Fruit fly (Drosophila melanogaster) whole organism, embryonic: Measurements from ENCODE around the gene CG13843.
A peak's percentile ranks its signal among the peaks of the same experiment; 100 is the strongest.

Experiments used
- Bdp1 ChIP-seq: fragments of 200-800 bp; sonication (Bioruptor generic); optimal IDR thresholded peaks from 3 replicates; lab custom pipeline; 2016; ENCODE audit warnings: missing biosample characterization, missing genetic modification characterization
- Bteb2 ChIP-seq: fragments of 200-800 bp; sonication (Bioruptor generic); optimal IDR thresholded peaks from 2 replicates; lab custom pipeline; 2016; ENCODE audit warnings: missing biosample characterization, missing genetic modification characterization
- CG10959 ChIP-seq: fragments of 200-800 bp; sonication (Bioruptor generic); IDR thresholded peaks from 2 replicates; pipeline ENCODE4 v1.3.6; 2022; ENCODE audit warnings: missing biosample characterization, missing genetic modification characterization
- CG11504 ChIP-seq: fragments of 200-800 bp; sonication (Bioruptor generic); optimal IDR thresholded peaks from 3 replicates; lab custom pipeline; 2019; ENCODE audit warnings: missing biosample characterization, mild to moderate bottlenecking, missing genetic modification characterization, moderate library complexity
- CG12659 ChIP-seq: fragments of 200-800 bp; sonication (Bioruptor generic); optimal IDR thresholded peaks from 3 replicates; lab custom pipeline; 2017; ENCODE audit warnings: mild to moderate bottlenecking, missing biosample characterization, missing genetic modification reagents, missing genetic modification characterization
- CG13624 ChIP-seq: fragments of 200-800 bp; sonication (Bioruptor generic); optimal IDR thresholded peaks from 2 replicates; lab custom pipeline; 2016; ENCODE audit warnings: missing biosample characterization, missing genetic modification characterization
- CG13894 ChIP-seq: fragments of 200-800 bp; sonication (Bioruptor generic); optimal IDR thresholded peaks from 3 replicates; lab custom pipeline; 2018; ENCODE audit warnings: missing biosample characterization, mild to moderate bottlenecking, missing genetic modification characterization, moderate library complexity
- CG1529 ChIP-seq: fragments of 200-800 bp; sonication (Bioruptor generic); optimal IDR thresholded peaks from 3 replicates; lab custom pipeline; 2018; ENCODE audit warnings: missing biosample characterization, missing genetic modification characterization
- CG16779 ChIP-seq: fragments of 200-800 bp; sonication (Bioruptor generic); IDR thresholded peaks from 2 replicates; pipeline ENCODE4 v1.3.6; 2022; ENCODE audit warnings: missing biosample characterization, missing genetic modification characterization
- CG2875 ChIP-seq: fragments of 200-800 bp; sonication (Bioruptor generic); optimal IDR thresholded peaks from 2 replicates; lab custom pipeline; 2017; ENCODE audit warnings: missing biosample characterization, mild to moderate bottlenecking, missing genetic modification characterization, missing genetic modification reagents
- CG32772 ChIP-seq: fragments of 200-800 bp; sonication (Bioruptor generic); IDR thresholded peaks from 2 replicates; pipeline ENCODE4 v1.3.6; 2022; ENCODE audit warnings: missing biosample characterization, missing genetic modification characterization
- CG3726 ChIP-seq: fragments of 200-800 bp; sonication (Bioruptor generic); IDR thresholded peaks from 3 replicates; pipeline ENCODE4, ENCODE4 v1.3.6; 2022; ENCODE audit warnings: missing biosample characterization, missing genetic modification characterization
- CG42726 ChIP-seq: fragments of 200-800 bp; sonication (Bioruptor generic); IDR thresholded peaks from 2 replicates; pipeline ENCODE4 v1.3.6; 2022; ENCODE audit warnings: missing biosample characterization, missing genetic modification characterization; ENCODE audit not compliant: partially characterized antibody
- CG4424 ChIP-seq: fragments of 200-800 bp; sonication (Bioruptor generic); optimal IDR thresholded peaks from 3 replicates; lab custom pipeline; 2016; ENCODE audit warnings: missing biosample characterization, missing genetic modification characterization
- CG4617 ChIP-seq: fragments of 200-800 bp; sonication (Bioruptor generic); optimal IDR thresholded peaks from 3 replicates; lab custom pipeline; 2016; ENCODE audit warnings: missing biosample characterization, missing genetic modification characterization, borderline replicate concordance
- CG4707 ChIP-seq: fragments of 200-800 bp; sonication (Bioruptor generic); optimal IDR thresholded peaks from 2 replicates; lab custom pipeline; 2018; ENCODE audit warnings: missing biosample characterization, mild to moderate bottlenecking, missing genetic modification characterization, moderate library complexity
- CG6765 ChIP-seq: fragments of 200-800 bp; sonication (Bioruptor generic); optimal IDR thresholded peaks from 3 replicates; lab custom pipeline; 2017; ENCODE audit warnings: missing biosample characterization, mild to moderate bottlenecking, missing genetic modification characterization
- CG8281 ChIP-seq: fragments of 200-800 bp; sonication (Bioruptor generic); optimal IDR thresholded peaks from 2 replicates; lab custom pipeline; 2018; ENCODE audit warnings: missing biosample characterization, mild to moderate bottlenecking, missing genetic modification characterization, moderate library complexity
- CG9727 ChIP-seq: fragments of 200-800 bp; sonication (Bioruptor generic); optimal IDR thresholded peaks from 3 replicates; lab custom pipeline; 2017; ENCODE audit warnings: missing biosample characterization, mild to moderate bottlenecking, missing genetic modification characterization
- D19B ChIP-seq: fragments of 200-800 bp; sonication (Bioruptor generic); optimal IDR thresholded peaks from 2 replicates; lab custom pipeline; 2017; ENCODE audit warnings: missing biosample characterization, mild to moderate bottlenecking, missing genetic modification characterization
- Dp ChIP-seq: fragments of 200-800 bp; sonication (Bioruptor generic); optimal IDR thresholded peaks from 2 replicates; lab custom pipeline; 2018; ENCODE audit warnings: missing biosample characterization, mild to moderate bottlenecking, missing genetic modification characterization, moderate library complexity
- Dref ChIP-seq: fragments of 200-800 bp; sonication (Bioruptor generic); IDR thresholded peaks from 2 replicates; pipeline ENCODE4 v1.3.6; 2022; ENCODE audit warnings: missing biosample characterization, missing genetic modification characterization
- Gug ChIP-seq: fragments of 200-800 bp; sonication (Bioruptor generic); IDR thresholded peaks from 4 replicates; pipeline ENCODE4 v1.3.6; 2022; ENCODE audit warnings: missing biosample characterization, missing genetic modification characterization
- HHEX ChIP-seq: fragments of 200-800 bp; sonication (Bioruptor generic); optimal IDR thresholded peaks from 3 replicates; lab custom pipeline; 2017; ENCODE audit warnings: missing biosample characterization, mild to moderate bottlenecking, missing genetic modification characterization, missing genetic modification reagents
- Hmx ChIP-seq: fragments of 200-800 bp; sonication (Bioruptor generic); optimal IDR thresholded peaks from 2 replicates; lab custom pipeline; 2016; ENCODE audit warnings: missing biosample characterization, missing genetic modification characterization
- Mad ChIP-seq: fragments of 200-800 bp; sonication (Bioruptor generic); optimal IDR thresholded peaks from 2 replicates; lab custom pipeline; 2016; ENCODE audit warnings: missing biosample characterization, missing genetic modification characterization
- Ptx1 ChIP-seq: fragments of 200-800 bp; sonication (Bioruptor generic); IDR thresholded peaks from 2 replicates; pipeline ENCODE4 v1.3.6; 2022; ENCODE audit warnings: missing biosample characterization, missing genetic modification characterization
- Rfx ChIP-seq: fragments of 200-800 bp; sonication (Bioruptor generic); IDR thresholded peaks from 2 replicates; pipeline ENCODE4 v1.3.6; 2022; ENCODE audit warnings: missing biosample characterization, missing genetic modification characterization
- TFAM ChIP-seq: fragments of 200-800 bp; sonication (Bioruptor generic); optimal IDR thresholded peaks from 2 replicates; lab custom pipeline; 2017; ENCODE audit warnings: missing biosample characterization, missing genetic modification characterization, inconsistent platforms
- Taf1 ChIP-seq: fragments of 200-800 bp; sonication (Bioruptor generic); IDR thresholded peaks from 2 replicates; pipeline ENCODE4 v1.3.6; 2022; ENCODE audit warnings: missing biosample characterization, missing genetic modification characterization
- chn ChIP-seq: fragments of 200-800 bp; sonication (Bioruptor generic); optimal IDR thresholded peaks from 2 replicates; lab custom pipeline; 2016; ENCODE audit warnings: missing biosample characterization, missing genetic modification characterization
- da ChIP-seq: fragments of 200-800 bp; sonication (Bioruptor generic); optimal IDR thresholded peaks from 2 replicates; lab custom pipeline; 2016; ENCODE audit warnings: missing biosample characterization, missing genetic modification characterization
- dan ChIP-seq: fragments of 200-800 bp; sonication (Bioruptor generic); IDR thresholded peaks from 2 replicates; pipeline ENCODE4 v1.3.6; 2022; ENCODE audit warnings: missing biosample characterization, missing genetic modification characterization
- danr ChIP-seq: fragments of 200-800 bp; sonication (Bioruptor generic); IDR thresholded peaks from 2 replicates; pipeline ENCODE4 v1.3.6; 2022; ENCODE audit warnings: missing biosample characterization, missing genetic modification characterization
- dpn ChIP-seq, 2 experiments: fragments of 200-800 bp; sonication (Bioruptor generic); optimal IDR thresholded peaks; 3 replicates each; lab custom pipeline; 2016; ENCODE audit warnings: missing biosample characterization in 2 of 2, missing genetic modification characterization in 2 of 2
- eyg ChIP-seq: fragments of 200-800 bp; sonication (Bioruptor generic); optimal IDR thresholded peaks from 3 replicates; lab custom pipeline; 2016; ENCODE audit warnings: missing biosample characterization, missing genetic modification characterization
- grau ChIP-seq: fragments of 200-800 bp; optimal IDR thresholded peaks from 3 replicates; lab custom pipeline; 2019; ENCODE audit warnings: missing biosample characterization, mild to moderate bottlenecking, missing genetic modification characterization, moderate library complexity
- kni ChIP-seq: fragments of 200-800 bp; sonication (Bioruptor generic); optimal IDR thresholded peaks from 3 replicates; lab custom pipeline; 2017; ENCODE audit warnings: mild to moderate bottlenecking, missing biosample characterization, missing genetic modification reagents, missing genetic modification characterization
- lab ChIP-seq: fragments of 200-800 bp; sonication (Bioruptor generic); optimal IDR thresholded peaks from 3 replicates; lab custom pipeline; 2017; ENCODE audit warnings: missing biosample characterization, missing genetic modification characterization, mild to moderate bottlenecking, moderate library complexity, missing genetic modification reagents
- otp ChIP-seq: fragments of 200-800 bp; sonication (Bioruptor generic); IDR thresholded peaks from 3 replicates; pipeline ENCODE4, ENCODE4 v1.3.6; 2022; ENCODE audit warnings: missing biosample characterization, missing genetic modification characterization
- peb ChIP-seq: fragments of 200-800 bp; sonication (Bioruptor generic); IDR thresholded peaks from 2 replicates; pipeline ENCODE4 v1.3.6; 2022; ENCODE audit warnings: missing biosample characterization, missing genetic modification characterization
- psq ChIP-seq: fragments of 200-800 bp; sonication (Bioruptor generic); optimal IDR thresholded peaks from 2 replicates; lab custom pipeline; 2017; ENCODE audit warnings: missing biosample characterization, missing genetic modification characterization
- sc ChIP-seq, 3 experiments: fragments of >200 bp in 2 of 3; fragments of 200-800 bp in 1 of 3; sonication (Bioruptor generic) in 1 of 3; optimal IDR thresholded peaks; 2 replicates in 2 of 3; 3 replicates in 1 of 3; lab custom pipeline; 2017; ENCODE audit warnings: mild to moderate bottlenecking in 1 of 3, missing biosample characterization in 1 of 3, missing genetic modification characterization in 1 of 3, missing genetic modification reagents in 1 of 3
- schlank ChIP-seq: fragments of 200-800 bp; sonication (Bioruptor generic); optimal IDR thresholded peaks from 2 replicates; lab custom pipeline; 2018; ENCODE audit warnings: missing biosample characterization, mild to moderate bottlenecking, missing genetic modification characterization
- sim ChIP-seq: fragments of 200-800 bp; sonication (Bioruptor generic); IDR thresholded peaks from 2 replicates; pipeline ENCODE4 v1.3.6; 2022; ENCODE audit warnings: missing biosample characterization, missing genetic modification characterization
- stwl ChIP-seq: fragments of 200-800 bp; sonication (Bioruptor generic); optimal IDR thresholded peaks from 3 replicates; lab custom pipeline; 2018; ENCODE audit warnings: missing biosample characterization, mild to moderate bottlenecking, missing genetic modification characterization, moderate library complexity
- ttk ChIP-seq: fragments of 200-800 bp; sonication (Bioruptor generic); IDR thresholded peaks from 2 replicates; pipeline ENCODE4 v2.1.2; 2022; ENCODE audit warnings: missing biosample characterization, missing genetic modification characterization
- twi ChIP-seq: fragments of 200-800 bp; optimal IDR thresholded peaks from 2 replicates; lab custom pipeline; 2019; ENCODE audit warnings: missing biosample characterization, mild to moderate bottlenecking, missing genetic modification characterization, moderate library complexity
- unc-4 ChIP-seq: fragments of 200-800 bp; sonication (Bioruptor generic); IDR thresholded peaks from 2 replicates; pipeline ENCODE4 v1.3.6; 2022; ENCODE audit warnings: missing biosample characterization, missing genetic modification characterization; ENCODE audit not compliant: partially characterized antibody
- zen2 ChIP-seq: fragments of 200-800 bp; sonication (Bioruptor generic); IDR thresholded peaks from 3 replicates; pipeline ENCODE4 v1.3.6; 2022; ENCODE audit warnings: missing biosample characterization, missing genetic modification characterization; ENCODE audit not compliant: partially characterized antibody

The CG13843 gene

dm6 chr3R:22624737-22625136, 15.5 kb downstream of the CG13843 start (continued):
- TF ChIP-seq stwl (tag; lab: Kevin White, UChicago) (no peak), CG12659 (peak; percentile 42), CG16779 (GFP tag; lab: Robert Waterston, UW) (no peak), ttk (GFP tag; lab: Robert Waterston, UW) (peak; percentile 71), psq (no peak), dpn (GFP tag; optimal IDR thresholded peaks at IDR 0.05; lab: Kevin White, UChicago) (peak; percentile 56 to 59), peb (GFP tag; lab: Robert Waterston, UW) (peak; percentile 25; the same call in 1 of the 2 replicates), CG2875 (GFP tag; lab: Kevin White, UChicago) (peak; percentile 54), lab (GFP tag; lab: Kevin White, UChicago) (no peak), CG4707 (GFP tag; lab: Kevin White, UChicago) (peak; percentile 26), Dref (GFP tag; lab: Robert Waterston, UW) (no peak), Gug (GFP tag; lab: Robert Waterston, UW) (peak; percentile 46; the same call in 2 of the 4 replicates), sc (optimal IDR thresholded peaks at IDR 0.05; lab: Kevin White, UChicago) (no peak), sc (GFP tag; optimal IDR thresholded peaks at IDR 0.05; lab: Kevin White, UChicago) (peak; percentile 35), CG42726 (GFP tag; lab: Robert Waterston, UW) (no peak), Taf1 (GFP tag; lab: Robert Waterston, UW) (no peak), danr (GFP tag; lab: Robert Waterston, UW) (peak; percentile 53; the same call in 1 of the 2 replicates), zen2 (GFP tag; lab: Robert Waterston, UW) (no peak), schlank (tag; lab: Kevin White, UChicago) (no peak), CG13624 (GFP tag; lab: Kevin White, UChicago) (peak; percentile 54), da (GFP tag; lab: Kevin White, UChicago) (no peak), kni (GFP tag; lab: Kevin White, UChicago) (no peak), Mad (GFP tag; lab: Kevin White, UChicago) (peak; percentile 28), otp (GFP tag; lab: Robert Waterston, UW) (peak; percentile 81; the same call in 2 of the 3 replicates), HHEX (peak; percentile 26), CG4617 (GFP tag; lab: Kevin White, UChicago) (no peak), twi (tag; lab: Kevin White, UChicago) (no peak), CG3726 (GFP tag; lab: Robert Waterston, UW) (peak; percentile 54; the same call in 1 of the 3 replicates), CG6765 (GFP tag; lab: Kevin White, UChicago) (no peak), CG9727 (peak; percentile 42), Hmx (GFP tag; lab: Kevin White, UChicago) (no peak), chn (GFP tag; lab: Kevin White, UChicago) (peak; percentile 45), CG1529 (GFP tag; lab: Kevin White, UChicago) (no peak), D19B (no peak), Rfx (peak; percentile 63), Dp (no peak), grau (tag; lab: Kevin White, UChicago) (peak; percentile 59), CG13894 (no peak), CG32772 (GFP tag; lab: Robert Waterston, UW) (peak; percentile 67), CG4424 (peak; percentile 77), sim (GFP tag; lab: Robert Waterston, UW) (peak; percentile 30; the same call in 1 of the 2 replicates), Bteb2 (GFP tag; lab: Kevin White, UChicago) (no peak), dan (GFP tag; lab: Robert Waterston, UW) (no peak), unc-4 (GFP tag; lab: Robert Waterston, UW) (no peak), CG10959 (GFP tag; lab: Robert Waterston, UW) (peak; percentile 65), Ptx1 (GFP tag; lab: Robert Waterston, UW) (peak; percentile 76), eyg (GFP tag; lab: Kevin White, UChicago) (peak; percentile 9), CG8281 (tag; lab: Kevin White, UChicago) (peak; percentile 15), Bdp1 (GFP tag; lab: Kevin White, UChicago) (no peak), TFAM (GFP tag; lab: Kevin White, UChicago) (no peak), CG11504 (tag; lab: Kevin White, UChicago) (no peak)
